Worm (Caenorhabditis elegans): ENCODE results near the gene F21C10.13.

- no peak for TF ChIP-seq snpc-4 (tag; optimal IDR thresholded peaks at IDR 0.05)
- TF ChIP-seq elt-1 (tag; optimal IDR thresholded peaks at IDR 0.05; ENCODE audit: borderline replicate concordance, insufficient read depth) = no peak
- TF ChIP-seq nhr-237 (tag; optimal IDR thresholded peaks at IDR 0.05) = no peak
- TF ChIP-seq bed-3 (GFP tag; optimal IDR thresholded peaks at IDR 0.05) = no peak
- TF ChIP-seq mab-5 (tag; optimal IDR thresholded peaks at IDR 0.05) = no peak
These were observed 12.8 kb upstream of the F21C10.13 start, which contains the start of gene pqn-31 for ce11 chrV:9109281-9109680.
